Worm (Caenorhabditis elegans) whole organism, midembryonic: ENCODE results near the gene srw-117.

Experiments
- T22C8.4 ChIP-seq: fragments of 200-800 bp; sonication (Bioruptor generic); IDR thresholded peaks from 2 replicates; pipeline ENCODE4 v1.3.6; 2022; ENCODE audit warnings: missing genetic modification characterization, missing compliant biosample characterization
- cog-1 ChIP-seq: sonication (generic microtip); optimal IDR thresholded peaks from 2 replicates; lab custom pipeline; 2016; ENCODE audit warnings: missing genetic modification characterization, missing compliant biosample characterization
- flt-1 ChIP-seq: fragments of 200-800 bp; sonication (Bioruptor generic); IDR thresholded peaks from 2 replicates; pipeline ENCODE4 v1.3.6; 2022; ENCODE audit warnings: missing genetic modification characterization, missing compliant biosample characterization
- klf-2 ChIP-seq: fragments of 200-800 bp; sonication (Bioruptor generic); conservative IDR thresholded peaks from 2 replicates; pipeline ENCODE4 v1.3.6; 2022; ENCODE audit warnings: missing genetic modification reagents, missing genetic modification characterization, missing compliant biosample characterization
- med-1 ChIP-seq: sonication (generic microtip); optimal IDR thresholded peaks from 2 replicates; lab custom pipeline; 2017; ENCODE audit warnings: missing genetic modification characterization, mild to moderate bottlenecking, missing compliant biosample characterization, antibody characterized with exemption, missing genetic modification reagents; ENCODE audit not compliant: insufficient read depth
- ref-1 ChIP-seq: fragments of 200-800 bp; sonication (Bioruptor generic); conservative IDR thresholded peaks from 2 replicates; pipeline ENCODE4 v1.3.6; 2022; ENCODE audit warnings: missing genetic modification reagents, missing genetic modification characterization, missing compliant biosample characterization
- tab-1 ChIP-seq: fragments of 200-800 bp; sonication (Bioruptor generic); IDR thresholded peaks from 2 replicates; pipeline ENCODE4 v1.3.6; 2022; ENCODE audit warnings: missing genetic modification characterization, missing compliant biosample characterization
- ztf-23 ChIP-seq: fragments of 200-800 bp; sonication (Bioruptor generic); IDR thresholded peaks from 2 replicates; pipeline ENCODE4 v1.3.6; 2022; ENCODE audit warnings: missing genetic modification reagents, missing genetic modification characterization, missing compliant biosample characterization
- ztf-29 ChIP-seq: fragments of 200-800 bp; sonication (Bioruptor generic); IDR thresholded peaks from 2 replicates; pipeline ENCODE4 v1.3.6; 2022; ENCODE audit warnings: missing genetic modification reagents, missing genetic modification characterization, missing compliant biosample characterization

Gene srw-117

DNA sequence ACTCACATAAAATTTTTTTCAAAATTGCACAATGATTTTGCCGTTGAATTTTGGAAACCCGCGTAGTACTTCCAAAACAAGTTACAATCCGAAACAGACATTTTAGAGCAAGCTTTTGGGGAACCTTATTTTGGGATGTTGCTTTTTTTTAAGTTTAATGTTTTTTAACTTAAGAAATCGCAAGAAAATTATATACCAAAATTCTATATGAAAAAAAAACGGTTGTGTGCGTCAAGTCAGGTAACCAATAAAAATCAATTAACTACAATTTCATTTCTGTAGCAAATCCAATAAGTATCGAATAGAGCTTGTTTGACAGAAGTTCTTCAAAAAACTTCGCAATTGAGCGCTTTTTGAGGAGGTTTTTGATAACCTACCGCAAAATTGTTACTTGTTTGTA is at the start of gene srw-117:
TSS of gene srw-117 (minus strand) at position 101 of the 400 bp plus-strand sequence.
- TF ChIP-seq ztf-29 = no peak
- TF ChIP-seq T22C8.4 = no peak
- TF ChIP-seq flt-1 (GFP tag; lab: Robert Waterston, UW) = no peak
- TF ChIP-seq klf-2 (GFP tag; lab: Robert Waterston, UW) = no peak
- no peak for TF ChIP-seq cog-1

ce11 chrV:3032343-3032742 is 49.1 kb upstream of the srw-117 start, which contains the start of gene irld-38:
irld-38 (minus strand) TSS chrV:3032443.
- TF ChIP-seq med-1 (GFP tag; lab: Kevin White, UChicago) (no peak), ztf-29 (no peak), tab-1 (GFP tag; lab: Robert Waterston, UW) (no peak), ztf-23 (GFP tag; lab: Robert Waterston, UW) (no peak), T22C8.4 (no peak), flt-1 (GFP tag; lab: Robert Waterston, UW) (no peak), ref-1 (GFP tag; lab: Robert Waterston, UW) (no peak), klf-2 (GFP tag; lab: Robert Waterston, UW) (no peak), cog-1 (no peak)

DNA sequence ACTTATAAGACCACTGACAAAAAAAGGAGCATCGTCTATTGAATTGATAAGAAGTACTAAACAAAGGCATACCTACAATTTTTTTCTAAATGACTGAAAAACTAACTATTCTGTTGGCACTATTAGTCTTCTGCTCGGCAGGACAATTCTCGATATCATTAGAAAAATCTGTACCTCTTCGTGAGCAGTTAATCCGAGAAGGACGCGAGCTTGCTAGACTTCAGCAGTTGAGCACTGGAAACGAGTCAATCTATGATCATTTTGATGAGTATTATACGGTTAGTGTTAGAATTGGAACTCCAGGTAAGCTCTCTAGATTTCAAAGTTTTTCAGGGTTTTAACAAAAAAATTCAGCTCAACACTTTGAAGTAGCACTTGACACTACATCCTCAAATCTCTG is 45.0 kb upstream of the srw-117 start, which contains the start of gene asp-7:
TSS of gene asp-7 (plus strand) at position 81 of the 400 bp plus-strand sequence.
- no peak for TF ChIP-seq med-1 (GFP tag; lab: Kevin White, UChicago)
- TF ChIP-seq flt-1 (GFP tag; lab: Robert Waterston, UW) = no peak
- no peak for TF ChIP-seq tab-1 (GFP tag; lab: Robert Waterston, UW)
- TF ChIP-seq ztf-29 = no peak
- TF ChIP-seq klf-2 (GFP tag; lab: Robert Waterston, UW) = no peak
- no peak for TF ChIP-seq ztf-23 (GFP tag; lab: Robert Waterston, UW)
- no peak for TF ChIP-seq T22C8.4
- no peak for TF ChIP-seq ref-1 (GFP tag; lab: Robert Waterston, UW)
- TF ChIP-seq cog-1 = no peak

ce11 chrV:3024274-3024673 is 41.0 kb upstream of the srw-117 start, which contains the start of gene asp-8:
asp-8 (plus strand) TSS chrV:3024549.
- no peak for TF ChIP-seq flt-1 (GFP tag; lab: Robert Waterston, UW)
- TF ChIP-seq ref-1 (GFP tag; lab: Robert Waterston, UW) = no peak
- no peak for TF ChIP-seq ztf-29
- no peak for TF ChIP-seq T22C8.4
- no peak for TF ChIP-seq klf-2 (GFP tag; lab: Robert Waterston, UW)
- no peak for TF ChIP-seq med-1 (GFP tag; lab: Kevin White, UChicago)
- no peak for TF ChIP-seq cog-1
- no peak for TF ChIP-seq tab-1 (GFP tag; lab: Robert Waterston, UW)

ce11 chrV:3021306-3021705 is 38.1 kb upstream of the srw-117 start, which contains the start of gene irld-12:
irld-12 (minus strand) TSS chrV:3021406.
- TF ChIP-seq cog-1 (no peak), ztf-23 (GFP tag; lab: Robert Waterston, UW) (no peak), T22C8.4 (no peak), ztf-29 (no peak), klf-2 (GFP tag; lab: Robert Waterston, UW) (no peak), flt-1 (GFP tag; lab: Robert Waterston, UW) (no peak), tab-1 (GFP tag; lab: Robert Waterston, UW) (no peak), med-1 (GFP tag; lab: Kevin White, UChicago) (no peak), ref-1 (GFP tag; lab: Robert Waterston, UW) (no peak)

DNA sequence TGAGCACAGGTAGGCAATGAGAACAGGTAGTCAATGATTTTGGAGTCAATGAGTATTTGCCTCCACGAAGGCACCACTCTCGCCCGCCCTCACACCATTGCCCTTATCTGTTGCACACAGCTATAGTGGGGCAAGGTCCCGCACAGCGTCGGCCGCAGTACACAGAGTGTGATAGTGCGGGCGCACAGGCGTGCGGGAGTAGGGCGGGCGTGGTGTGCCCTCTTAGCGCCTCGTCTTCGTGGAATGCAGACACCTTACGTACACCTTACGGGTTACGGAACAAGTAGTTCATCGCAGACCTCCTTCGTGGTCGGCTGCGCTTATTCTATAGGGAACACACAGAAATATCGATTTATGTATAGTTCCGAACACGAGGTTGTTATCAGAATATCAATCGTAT is 34.7 kb upstream of the srw-117 start:
- TF ChIP-seq tab-1 (GFP tag; lab: Robert Waterston, UW) (no peak), ztf-23 (GFP tag; lab: Robert Waterston, UW) (no peak), ztf-29 (no peak), ref-1 (GFP tag; lab: Robert Waterston, UW) (no peak), flt-1 (GFP tag; lab: Robert Waterston, UW) (no peak), T22C8.4 (no peak)

DNA sequence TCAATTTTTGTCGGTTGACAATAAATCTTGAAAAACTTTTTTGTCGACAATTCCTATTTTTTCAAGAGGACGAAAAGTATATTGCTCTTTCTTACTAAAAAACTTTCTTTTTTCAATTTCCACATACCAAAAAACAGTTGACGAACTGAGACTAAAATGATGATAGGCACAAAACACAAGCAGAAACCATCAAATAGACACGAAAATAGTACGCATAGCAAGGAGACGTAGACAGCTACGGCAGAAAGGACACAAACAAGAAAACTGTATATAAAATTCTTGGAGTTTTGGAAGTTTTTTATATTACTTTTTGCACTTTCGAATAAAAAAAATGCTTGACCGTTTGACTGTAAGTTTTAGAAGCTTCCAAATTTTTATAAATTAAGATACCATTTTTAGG is 30.9 kb upstream of the srw-117 start, which contains the start of gene K12D9.1:
TSS of gene K12D9.1 (plus strand) at position 301 of the 400 bp plus-strand sequence.
- no peak for TF ChIP-seq T22C8.4
- TF ChIP-seq tab-1 (GFP tag; lab: Robert Waterston, UW) = no peak

DNA sequence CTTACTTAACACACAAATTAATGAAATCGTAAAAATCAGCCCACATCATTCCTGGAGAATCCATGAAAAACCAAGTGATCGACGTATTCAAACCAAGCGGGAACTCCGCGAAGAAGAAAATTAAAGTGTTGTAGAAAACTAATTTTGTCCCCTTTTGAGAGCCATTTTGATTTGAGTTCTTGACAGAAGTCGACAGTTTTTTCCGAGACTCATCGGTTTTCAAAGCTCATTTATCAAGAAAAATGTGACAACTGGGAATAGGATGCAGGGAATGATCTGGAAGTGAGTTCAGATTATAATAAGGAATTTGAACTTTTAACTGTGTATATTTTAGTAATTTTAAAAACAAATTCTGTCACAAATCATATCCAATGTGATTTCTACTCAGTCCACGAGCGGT is 28.1 kb upstream of the srw-117 start, which contains the start of gene srw-135:
TSS of gene srw-135 (minus strand) at position 101 of the 400 bp plus-strand sequence.
- TF ChIP-seq flt-1 (GFP tag; lab: Robert Waterston, UW) (no peak), T22C8.4 (no peak)

DNA sequence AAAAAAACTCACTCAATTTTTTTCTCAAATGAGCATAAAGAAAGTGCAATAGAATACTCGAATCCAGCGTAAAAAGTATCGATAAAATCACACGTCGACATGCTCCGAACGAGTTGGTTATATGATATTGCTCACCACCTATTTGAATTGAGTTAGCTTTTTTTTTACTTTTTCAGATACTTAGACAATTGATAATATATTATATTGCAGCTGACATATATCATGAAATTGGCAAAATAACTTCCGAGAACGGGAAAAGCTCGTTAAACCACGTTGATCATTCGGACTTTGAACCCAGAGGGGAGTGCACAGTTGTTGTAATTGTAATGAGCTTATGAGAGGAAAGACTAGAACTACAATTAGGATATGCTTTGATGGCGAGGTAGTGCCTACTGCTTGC is 27.2 kb upstream of the srw-117 start, which contains the start of gene srw-136:
TSS of gene srw-136 (minus strand) at position 101 of the 400 bp plus-strand sequence.
- no peak for TF ChIP-seq cog-1
- TF ChIP-seq T22C8.4 = no peak
- TF ChIP-seq flt-1 (GFP tag; lab: Robert Waterston, UW) = no peak
- TF ChIP-seq ref-1 (GFP tag; lab: Robert Waterston, UW) = no peak
- TF ChIP-seq tab-1 (GFP tag; lab: Robert Waterston, UW) = no peak
- no peak for TF ChIP-seq med-1 (GFP tag; lab: Kevin White, UChicago)
- TF ChIP-seq ztf-23 (GFP tag; lab: Robert Waterston, UW) = no peak
- no peak for TF ChIP-seq ztf-29
- no peak for TF ChIP-seq klf-2 (GFP tag; lab: Robert Waterston, UW)

ce11 chrV:3005964-3006363 is 22.7 kb upstream of the srw-117 start, which contains the start of gene srw-112:
srw-112 (minus strand) TSS chrV:3006064.
- TF ChIP-seq ztf-23 (GFP tag; lab: Robert Waterston, UW) (no peak), T22C8.4 (no peak), ref-1 (GFP tag; lab: Robert Waterston, UW) (no peak), ztf-29 (no peak), klf-2 (GFP tag; lab: Robert Waterston, UW) (no peak), tab-1 (GFP tag; lab: Robert Waterston, UW) (no peak), flt-1 (GFP tag; lab: Robert Waterston, UW) (no peak)
